Worm (Caenorhabditis elegans) whole organism, mixed stage, embryonic: ENCODE measurements around the gene srbc-7.

ENCODE experiments used
- blmp-1 ChIP-seq: fragments of 150-350 bp; optimal IDR thresholded peaks from 2 replicates; lab custom pipeline; 2014; ENCODE audit warnings: missing biosample characterization, missing genetic modification characterization
- ceh-43 ChIP-seq: fragments of 200-800 bp; sonication (Bioruptor generic); optimal IDR thresholded peaks from 2 replicates; lab custom pipeline; 2018; ENCODE audit warnings: mild to moderate bottlenecking, missing genetic modification characterization, moderate library complexity, missing compliant biosample characterization
- elt-1 ChIP-seq: sonication (generic microtip); optimal IDR thresholded peaks from 2 replicates; lab custom pipeline; 2017; ENCODE audit warnings: missing genetic modification characterization, mild to moderate bottlenecking, missing compliant biosample characterization, antibody characterized with exemption, moderate library complexity, borderline replicate concordance; ENCODE audit not compliant: insufficient read depth
- lin-13 ChIP-seq: fragments of 150-350 bp; optimal IDR thresholded peaks from 2 replicates; lab custom pipeline; 2014; ENCODE audit warnings: missing biosample characterization, missing genetic modification characterization
- mab-5 ChIP-seq: fragments of 150-350 bp; optimal IDR thresholded peaks from 2 replicates; lab custom pipeline; 2014; ENCODE audit warnings: missing biosample characterization, missing genetic modification characterization
- nhr-12 ChIP-seq: fragments of 150-350 bp; optimal IDR thresholded peaks from 2 replicates; lab custom pipeline; 2014; ENCODE audit warnings: missing biosample characterization, missing genetic modification characterization
- nhr-237 ChIP-seq: fragments of 150-350 bp; optimal IDR thresholded peaks from 2 replicates; lab custom pipeline; 2014; ENCODE audit warnings: missing biosample characterization, missing genetic modification characterization
- nhr-28 ChIP-seq: fragments of 150-350 bp; optimal IDR thresholded peaks from 2 replicates; lab custom pipeline; 2014; ENCODE audit warnings: missing biosample characterization, missing genetic modification characterization
- nhr-76 ChIP-seq: sonication (generic microtip); optimal IDR thresholded peaks from 2 replicates; lab custom pipeline; 2017; ENCODE audit warnings: missing biosample characterization, missing genetic modification characterization
- pha-4 ChIP-seq: fragments of 150-350 bp; optimal IDR thresholded peaks from 2 replicates; lab custom pipeline; 2018; ENCODE audit warnings: missing biosample characterization, missing genetic modification reagents, missing genetic modification characterization
- tbx-8 ChIP-seq: fragments of 200-800 bp; sonication (Bioruptor generic); optimal IDR thresholded peaks from 2 replicates; lab custom pipeline; 2018; ENCODE audit warnings: mild to moderate bottlenecking, missing genetic modification characterization, moderate library complexity, missing compliant biosample characterization
- unc-39 ChIP-seq: fragments of 150-350 bp; optimal IDR thresholded peaks from 2 replicates; lab custom pipeline; 2014; ENCODE audit warnings: missing biosample characterization, missing genetic modification characterization
- ztf-11 ChIP-seq: fragments of 150-350 bp; optimal IDR thresholded peaks from 2 replicates; lab custom pipeline; 2014; ENCODE audit warnings: missing biosample characterization, missing genetic modification characterization

DNA sequence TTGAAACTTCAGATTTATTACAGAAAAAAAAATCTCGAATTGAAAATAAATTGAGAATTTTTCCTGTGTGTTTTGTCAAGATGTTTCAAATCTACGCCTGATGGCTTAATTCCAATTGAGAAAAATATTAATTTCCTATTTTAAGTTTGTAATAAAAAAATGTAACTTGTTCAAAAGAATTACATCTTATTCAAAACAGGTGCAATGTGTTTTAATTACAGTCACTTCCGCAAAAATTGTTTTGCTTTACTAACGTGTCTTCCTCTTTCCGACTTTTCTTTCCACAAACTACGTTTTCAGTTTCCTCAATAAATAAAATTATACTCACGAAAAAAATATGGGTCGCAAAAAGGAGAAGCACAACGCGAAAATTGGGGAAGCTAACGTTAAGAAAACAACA, 49.4 kb downstream of the srbc-7 start, which contains the start of gene F25E5.16:
- TF ChIP-seq unc-39 (tag; lab: Kevin White, UChicago): no peak
- no peak for TF ChIP-seq tbx-8 (GFP tag; lab: Kevin White, UChicago)
- no peak for TF ChIP-seq nhr-76 (tag; lab: Kevin White, UChicago)
- no peak for TF ChIP-seq nhr-28
- TF ChIP-seq ztf-11 (tag; lab: Kevin White, UChicago): no peak
- TF ChIP-seq nhr-237 (tag; lab: Kevin White, UChicago): no peak
- TF ChIP-seq nhr-12 (tag; lab: Kevin White, UChicago): no peak
- no peak for TF ChIP-seq elt-1
- no peak for TF ChIP-seq mab-5 (tag; lab: Kevin White, UChicago)
- no peak for TF ChIP-seq lin-13
- TF ChIP-seq ceh-43 (GFP tag; lab: Kevin White, UChicago): no peak
- TF ChIP-seq blmp-1: no peak
- no peak for TF ChIP-seq pha-4
